Worm (Caenorhabditis elegans): Measurements from ENCODE around the gene hex-2.

Gene hex-2

ce11 chrV:5619372-5619771, 34.9 kb upstream of the hex-2 start (continued):
- TF ChIP-seq zim-3 (tag; optimal IDR thresholded peaks at IDR 0.05) (no peak), let-526 (GFP tag; IDR thresholded peaks at IDR 0.05) (no peak), ztf-22 (GFP tag; optimal IDR thresholded peaks at IDR 0.05) (no peak), sea-2 (GFP tag; IDR thresholded peaks at IDR 0.05) (no peak), F22D6.2 (tag; optimal IDR thresholded peaks at IDR 0.05) (no peak), ceh-91 (GFP tag; IDR thresholded peaks at IDR 0.05) (peak; percentile 72), let-607 (tag; optimal IDR thresholded peaks at IDR 0.05) (no peak), akir-1 (GFP tag; optimal IDR thresholded peaks at IDR 0.05) (no peak), nfya-2 (GFP tag; IDR thresholded peaks at IDR 0.05) (no peak), ztf-28 (GFP tag; IDR thresholded peaks at IDR 0.05) (no peak), F57A8.1 (GFP tag; optimal IDR thresholded peaks at IDR 0.05) (no peak), madf-8 (GFP tag; conservative IDR thresholded peaks at IDR 0.05) (peak; percentile 22; the same call in 1 of the 2 replicates), lin-54 (GFP tag; optimal IDR thresholded peaks at IDR 0.05) (peak; percentile 58), F37B4.10 (GFP tag; IDR thresholded peaks at IDR 0.05) (no peak), F33H1.4 (GFP tag; IDR thresholded peaks at IDR 0.05) (peak; percentile 58; the same call in 1 of the 2 replicates), hsf-1 (GFP tag; IDR thresholded peaks at IDR 0.05) (no peak)

ce11 chrV:5620040-5620439, 34.2 kb upstream of the hex-2 start, which contains the start of gene memb-2:
TSS of gene memb-2 (minus strand) at chrV:5620140.
- TF ChIP-seq ztf-22 (GFP tag; optimal IDR thresholded peaks at IDR 0.05) (no peak), tbp1 (GFP tag; optimal IDR thresholded peaks at IDR 0.05) (no peak), nfya-1 (tag; optimal IDR thresholded peaks at IDR 0.05; ENCODE audit: borderline replicate concordance, insufficient read depth) (no peak), nhr-90 (tag; optimal IDR thresholded peaks at IDR 0.05) (no peak)

DNA sequence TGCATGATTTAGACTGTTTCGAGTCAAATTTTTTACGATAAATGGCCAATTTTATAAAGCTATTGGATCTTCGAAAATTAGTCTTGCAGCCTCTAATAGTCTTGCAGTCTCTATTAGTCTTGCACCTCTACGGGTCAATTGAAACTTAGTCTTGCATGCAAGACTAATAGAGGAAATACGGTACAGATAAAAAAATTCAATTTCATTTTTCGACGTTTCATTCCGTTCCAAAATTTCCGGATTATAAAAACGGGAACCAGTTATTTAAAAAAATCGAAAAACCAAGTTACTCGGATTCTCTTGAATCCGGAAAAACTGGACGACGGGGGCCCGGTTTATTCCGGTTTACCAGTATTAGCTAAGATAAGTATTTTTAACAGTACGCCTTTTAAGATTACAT, 32.9 kb upstream of the hex-2 start, which contains the start of gene M03E7.1:
M03E7.1 (plus strand) TSS at position 301 of the 400 bp plus-strand sequence.
- no peak for TF ChIP-seq ztf-18 (tag; optimal IDR thresholded peaks at IDR 0.05)

DNA sequence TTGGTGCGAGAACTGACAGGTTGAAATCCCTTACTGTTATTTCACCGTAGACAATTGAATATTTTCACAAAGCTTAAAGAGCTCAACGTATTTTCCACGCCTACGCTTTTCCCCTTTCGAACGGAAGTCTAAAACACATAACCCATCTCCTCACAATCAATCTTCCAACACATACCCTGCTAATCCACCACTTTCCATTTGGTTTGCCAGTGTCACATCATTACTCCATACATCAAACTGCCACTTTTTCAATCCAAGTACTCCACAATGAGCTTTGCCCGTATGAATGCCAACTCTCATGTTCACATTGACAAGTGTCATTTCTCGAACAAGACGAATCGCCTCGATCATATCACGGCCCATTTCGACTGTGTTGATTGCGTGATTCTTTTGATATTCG, 26.2 kb upstream of the hex-2 start:
- TF ChIP-seq K12H6.12 (tag; optimal IDR thresholded peaks at IDR 0.05) (peak; percentile 17), T26A5.8 (tag; optimal IDR thresholded peaks at IDR 0.05) (no peak), egrh-3 (GFP tag; IDR thresholded peaks at IDR 0.05) (no peak), xnd-1 (tag; optimal IDR thresholded peaks at IDR 0.05) (no peak)

DNA sequence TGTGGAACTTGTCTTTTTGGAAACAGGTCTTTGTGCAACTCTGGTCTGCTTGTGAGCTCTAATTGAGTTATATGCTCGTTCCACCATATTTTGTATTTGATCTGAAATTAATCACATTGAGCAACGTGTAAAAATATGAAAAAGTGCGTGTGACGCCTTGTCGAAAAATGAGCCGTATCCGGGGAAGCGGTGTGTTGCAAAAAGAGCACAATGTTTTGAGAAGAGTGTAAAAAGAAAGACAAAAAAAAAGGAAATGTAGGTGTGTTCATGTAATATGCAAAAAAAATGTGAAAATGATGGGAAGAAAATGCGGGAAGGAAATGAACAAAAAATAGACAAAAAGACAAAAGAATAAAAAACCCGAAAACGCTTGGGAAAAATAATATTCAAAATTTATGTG, 23.5 kb upstream of the hex-2 start, which contains the start of gene acy-4:
acy-4 (minus strand) TSS at position 101 of the 400 bp plus-strand sequence.
- no peak for TF ChIP-seq nhr-90 (tag; optimal IDR thresholded peaks at IDR 0.05)
- TF ChIP-seq B0336.3 (GFP tag; IDR thresholded peaks at IDR 0.05), result no peak
- no peak for TF ChIP-seq hsf-1 (GFP tag; IDR thresholded peaks at IDR 0.05)
- TF ChIP-seq T07F8.4 (tag; optimal IDR thresholded peaks at IDR 0.05), result no peak
- TF ChIP-seq bed-2 (GFP tag; IDR thresholded peaks at IDR 0.05), result no peak
- no peak for TF ChIP-seq rpc-1 (optimal IDR thresholded peaks at IDR 0.05)
- TF ChIP-seq rpc-1 (tag; optimal IDR thresholded peaks at IDR 0.05), result no peak
- no peak for TF ChIP-seq sea-2 (GFP tag; IDR thresholded peaks at IDR 0.05)
- no peak for TF ChIP-seq lin-35 (GFP tag; optimal IDR thresholded peaks at IDR 0.05)
- no peak for TF ChIP-seq fkh-3 (tag; optimal IDR thresholded peaks at IDR 0.05)
- no peak for TF ChIP-seq mes-4 (tag; optimal IDR thresholded peaks at IDR 0.05)
- no peak for TF ChIP-seq cebp-1 (GFP tag; IDR thresholded peaks at IDR 0.05)
- TF ChIP-seq cebp-1 (tag; optimal IDR thresholded peaks at IDR 0.05), result no peak
- TF ChIP-seq egl-44 (GFP tag; IDR thresholded peaks at IDR 0.05), result no peak
- no peak for TF ChIP-seq lsy-27 (tag; optimal IDR thresholded peaks at IDR 0.05; ENCODE audit: borderline replicate concordance, insufficient read depth)
- no peak for TF ChIP-seq nhr-120 (GFP tag; IDR thresholded peaks at IDR 0.05)
- TF ChIP-seq Y95B8A.8 (GFP tag; IDR thresholded peaks at IDR 0.05), result no peak
- TF ChIP-seq F57A8.1 (GFP tag; optimal IDR thresholded peaks at IDR 0.05), result no peak
